Fruit fly (Drosophila melanogaster) whole organism, embryonic: Measurements from ENCODE around the gene RpL32.

ENCODE experiments used
- Atf-2 ChIP-seq: fragments of 200-800 bp; sonication (Bioruptor generic); optimal IDR thresholded peaks from 2 replicates; lab custom pipeline; 2016; ENCODE audit warnings: missing biosample characterization, missing genetic modification characterization
- Awh ChIP-seq: fragments of 200-800 bp; sonication (Bioruptor generic); IDR thresholded peaks from 2 replicates; pipeline ENCODE4, ENCODE4 v1.3.6; 2022; ENCODE audit warnings: missing biosample characterization, missing genetic modification characterization
- Bdp1 ChIP-seq: fragments of 200-800 bp; sonication (Bioruptor generic); optimal IDR thresholded peaks from 3 replicates; lab custom pipeline; 2016; ENCODE audit warnings: missing biosample characterization, missing genetic modification characterization
- CG10321 ChIP-seq: fragments of 200-800 bp; sonication (Bioruptor generic); IDR thresholded peaks from 2 replicates; pipeline ENCODE4 v1.3.6; 2022; ENCODE audit warnings: missing biosample characterization, missing genetic modification characterization
- CG10959 ChIP-seq: fragments of 200-800 bp; sonication (Bioruptor generic); IDR thresholded peaks from 2 replicates; pipeline ENCODE4 v1.3.6; 2022; ENCODE audit warnings: missing biosample characterization, missing genetic modification characterization
- CG12942 ChIP-seq: fragments of 200-800 bp; sonication (Bioruptor generic); optimal IDR thresholded peaks from 3 replicates; lab custom pipeline; 2016; ENCODE audit warnings: missing biosample characterization, missing genetic modification characterization
- CG14667 ChIP-seq: fragments of 200-800 bp; sonication (Bioruptor generic); IDR thresholded peaks from 2 replicates; pipeline ENCODE4 v1.3.6; 2022; ENCODE audit warnings: missing biosample characterization, missing genetic modification characterization
- CG18764 ChIP-seq: fragments of 200-800 bp; sonication (Bioruptor generic); optimal IDR thresholded peaks from 3 replicates; lab custom pipeline; 2016; ENCODE audit warnings: missing biosample characterization, missing genetic modification characterization
- CG31365 ChIP-seq: fragments of 200-800 bp; sonication (Bioruptor generic); optimal IDR thresholded peaks from 2 replicates; lab custom pipeline; 2018; ENCODE audit warnings: missing biosample characterization, mild to moderate bottlenecking, missing genetic modification characterization
- CG32532 ChIP-seq: fragments of 200-800 bp; sonication (Bioruptor generic); IDR thresholded peaks from 2 replicates; pipeline ENCODE4 v1.3.6; 2022; ENCODE audit warnings: missing biosample characterization, missing genetic modification characterization
- CG3281 ChIP-seq: fragments of 200-800 bp; sonication (Bioruptor generic); optimal IDR thresholded peaks from 3 replicates; lab custom pipeline; 2017; ENCODE audit warnings: missing biosample characterization, mild to moderate bottlenecking, missing genetic modification characterization
- CG33557 ChIP-seq: fragments of 200-800 bp; sonication (Bioruptor generic); optimal IDR thresholded peaks from 2 replicates; lab custom pipeline; 2019; ENCODE audit warnings: missing biosample characterization, mild to moderate bottlenecking, missing genetic modification characterization, moderate library complexity
- CG5245 ChIP-seq: fragments of 200-800 bp; sonication (Bioruptor generic); optimal IDR thresholded peaks from 3 replicates; lab custom pipeline; 2016; ENCODE audit warnings: missing biosample characterization, missing genetic modification characterization
- CG6254 ChIP-seq: fragments of 200-800 bp; sonication (Bioruptor generic); optimal IDR thresholded peaks from 3 replicates; lab custom pipeline; 2017; ENCODE audit warnings: mild to moderate bottlenecking, missing biosample characterization, missing genetic modification reagents, missing genetic modification characterization
- CG7839 ChIP-seq: fragments of 200-800 bp; sonication (Bioruptor generic); optimal IDR thresholded peaks from 3 replicates; lab custom pipeline; 2018; ENCODE audit warnings: missing biosample characterization, mild to moderate bottlenecking, missing genetic modification characterization, moderate library complexity
- CG8290 ChIP-seq, 3 experiments: fragments of 200-800 bp; sonication (Bioruptor generic); optimal IDR thresholded peaks; 2 replicates each; lab custom pipeline; 2016 to 2019; ENCODE audit warnings: missing biosample characterization in 3 of 3, missing genetic modification characterization in 3 of 3, mild to moderate bottlenecking in 2 of 3, moderate library complexity in 1 of 3
- Chrac-16 ChIP-seq: fragments of 200-800 bp; sonication (Bioruptor generic); optimal IDR thresholded peaks from 3 replicates; lab custom pipeline; 2016; ENCODE audit warnings: missing biosample characterization, missing genetic modification characterization
- Drgx ChIP-seq: fragments of 200-800 bp; sonication (Bioruptor generic); IDR thresholded peaks from 2 replicates; pipeline ENCODE4 v1.3.6; 2022; ENCODE audit warnings: missing biosample characterization, missing genetic modification characterization
- Ets65A ChIP-seq: fragments of 200-800 bp; sonication (Bioruptor generic); peaks from one replicate; lab custom pipeline; 2016; ENCODE audit warnings: missing biosample characterization, missing genetic modification characterization
- Hr39 ChIP-seq: fragments of >200 bp; optimal IDR thresholded peaks from 2 replicates; lab custom pipeline; 2017
- Hr78 ChIP-seq, 2 experiments: fragments of 200-800 bp in 1 of 2; fragments of >200 bp in 1 of 2; sonication (Bioruptor generic) in 1 of 2; optimal IDR thresholded peaks; 2 replicates each; lab custom pipeline; 2017 to 2019; ENCODE audit warnings: missing biosample characterization in 2 of 2, missing genetic modification characterization in 2 of 2, mild to moderate bottlenecking in 1 of 2, moderate library complexity in 1 of 2
- MTF-1 ChIP-seq: fragments of 200-800 bp; sonication (Bioruptor generic); optimal IDR thresholded peaks from 2 replicates; lab custom pipeline; 2018; ENCODE audit warnings: missing biosample characterization, mild to moderate bottlenecking, missing genetic modification characterization, borderline replicate concordance
- Med ChIP-seq: fragments of 200-800 bp; sonication (Bioruptor generic); peaks from one replicate; lab custom pipeline; 2016; ENCODE audit warnings: missing biosample characterization, missing genetic modification characterization, mild to moderate bottlenecking, inconsistent platforms, moderate library complexity
- Opbp ChIP-seq: fragments of 200-800 bp; sonication (Bioruptor generic); IDR thresholded peaks from 3 replicates; pipeline ENCODE4 v1.3.6; 2022; ENCODE audit warnings: missing biosample characterization, missing genetic modification characterization; ENCODE audit not compliant: partially characterized antibody
- Side ChIP-seq: fragments of 200-800 bp; sonication (Bioruptor generic); optimal IDR thresholded peaks from 2 replicates; lab custom pipeline; 2016; ENCODE audit warnings: missing biosample characterization, missing genetic modification characterization
- Xrp1 ChIP-seq: fragments of 200-800 bp; sonication (Bioruptor generic); IDR thresholded peaks from 2 replicates; pipeline ENCODE4 v1.3.6; 2022; ENCODE audit warnings: missing biosample characterization, missing genetic modification characterization
- bsh ChIP-seq, 2 experiments: fragments of 200-800 bp; sonication (Bioruptor generic); optimal IDR thresholded peaks; 2 replicates each; lab custom pipeline; 2017 to 2018; ENCODE audit warnings: mild to moderate bottlenecking in 2 of 2, missing biosample characterization in 2 of 2, missing genetic modification characterization in 2 of 2, moderate library complexity in 1 of 2
- cato ChIP-seq: fragments of 200-800 bp; sonication (Bioruptor generic); optimal IDR thresholded peaks from 2 replicates; lab custom pipeline; 2016; ENCODE audit warnings: missing biosample characterization, missing genetic modification characterization, borderline replicate concordance
- cg ChIP-seq: fragments of 200-800 bp; sonication (Bioruptor generic); optimal IDR thresholded peaks from 3 replicates; lab custom pipeline; 2019; ENCODE audit warnings: missing biosample characterization, mild to moderate bottlenecking, missing genetic modification characterization, moderate library complexity
- ci ChIP-seq: fragments of 200-800 bp; sonication (Bioruptor generic); IDR thresholded peaks from 3 replicates; pipeline ENCODE4 v1.3.6; 2022; ENCODE audit warnings: missing biosample characterization, missing genetic modification characterization
- danr ChIP-seq: fragments of 200-800 bp; sonication (Bioruptor generic); IDR thresholded peaks from 2 replicates; pipeline ENCODE4 v1.3.6; 2022; ENCODE audit warnings: missing biosample characterization, missing genetic modification characterization
- hkb ChIP-seq, 2 experiments: fragments of 200-800 bp in 1 of 2; fragments of >200 bp in 1 of 2; sonication (Bioruptor generic) in 1 of 2; IDR thresholded peaks in 1 of 2; optimal IDR thresholded peaks in 1 of 2; 2 replicates each; pipeline versions ENCODE4 v1.3.6 to Lab custom; 2017 to 2022; ENCODE audit warnings: missing biosample characterization in 1 of 2, missing genetic modification characterization in 1 of 2
- jumu ChIP-seq: fragments of 200-800 bp; sonication (Bioruptor generic); optimal IDR thresholded peaks from 3 replicates; lab custom pipeline; 2016; ENCODE audit warnings: missing biosample characterization, missing genetic modification characterization
- ken ChIP-seq: fragments of 200-800 bp; sonication (Bioruptor generic); IDR thresholded peaks from 3 replicates; pipeline ENCODE4 v1.3.6; 2022; ENCODE audit warnings: missing biosample characterization, missing genetic modification characterization
- kni ChIP-seq: fragments of 200-800 bp; sonication (Bioruptor generic); optimal IDR thresholded peaks from 3 replicates; lab custom pipeline; 2017; ENCODE audit warnings: mild to moderate bottlenecking, missing biosample characterization, missing genetic modification reagents, missing genetic modification characterization
- lov ChIP-seq, 2 experiments: fragments of 200-800 bp in 1 of 2; fragments of >200 bp in 1 of 2; sonication (Bioruptor generic) in 1 of 2; IDR thresholded peaks in 1 of 2; optimal IDR thresholded peaks in 1 of 2; 2 replicates in 1 of 2; 3 replicates in 1 of 2; pipeline versions ENCODE4 v1.3.6 to Lab custom; 2017 to 2022; ENCODE audit warnings: missing biosample characterization in 1 of 2, missing genetic modification characterization in 1 of 2
- nau ChIP-seq: fragments of 200-800 bp; sonication (Bioruptor generic); optimal IDR thresholded peaks from 3 replicates; lab custom pipeline; 2017; ENCODE audit warnings: missing biosample characterization, mild to moderate bottlenecking, missing genetic modification characterization, missing genetic modification reagents
- pb ChIP-seq: fragments of 200-800 bp; sonication (Bioruptor generic); optimal IDR thresholded peaks from 3 replicates; lab custom pipeline; 2016; ENCODE audit warnings: missing biosample characterization, missing genetic modification characterization
- prd ChIP-seq, 3 experiments: fragments of >200 bp in 2 of 3; fragments of 200-800 bp in 1 of 3; sonication (Bioruptor generic) in 1 of 3; optimal IDR thresholded peaks in 2 of 3; IDR thresholded peaks in 1 of 3; 2 replicates in 2 of 3; 3 replicates in 1 of 3; pipeline versions ENCODE4 v1.3.6 to Lab custom; 2017 to 2022; ENCODE audit warnings: missing biosample characterization in 1 of 3, missing genetic modification characterization in 1 of 3
- ranshi ChIP-seq: fragments of 200-800 bp; sonication (Bioruptor generic); IDR thresholded peaks from 2 replicates; pipeline ENCODE4 v1.3.6; 2022; ENCODE audit warnings: missing biosample characterization, missing genetic modification characterization
- row ChIP-seq: fragments of 200-800 bp; sonication (Bioruptor generic); IDR thresholded peaks from 3 replicates; pipeline ENCODE4 v1.3.6; 2022; ENCODE audit warnings: missing biosample characterization, missing genetic modification characterization
- sens ChIP-seq: fragments of 200-800 bp; sonication (Bioruptor generic); peaks from one replicate; lab custom pipeline; 2016; ENCODE audit warnings: missing biosample characterization, missing genetic modification characterization
- slbo ChIP-seq: fragments of 200-800 bp; sonication (Bioruptor generic); IDR thresholded peaks from 2 replicates; pipeline ENCODE4 v1.3.6; 2022; ENCODE audit warnings: missing biosample characterization, missing genetic modification characterization
- slp2 ChIP-seq: fragments of 200-800 bp; sonication (Bioruptor generic); optimal IDR thresholded peaks from 2 replicates; lab custom pipeline; 2016; ENCODE audit warnings: missing biosample characterization, missing genetic modification characterization

Gene RpL32

DNA sequence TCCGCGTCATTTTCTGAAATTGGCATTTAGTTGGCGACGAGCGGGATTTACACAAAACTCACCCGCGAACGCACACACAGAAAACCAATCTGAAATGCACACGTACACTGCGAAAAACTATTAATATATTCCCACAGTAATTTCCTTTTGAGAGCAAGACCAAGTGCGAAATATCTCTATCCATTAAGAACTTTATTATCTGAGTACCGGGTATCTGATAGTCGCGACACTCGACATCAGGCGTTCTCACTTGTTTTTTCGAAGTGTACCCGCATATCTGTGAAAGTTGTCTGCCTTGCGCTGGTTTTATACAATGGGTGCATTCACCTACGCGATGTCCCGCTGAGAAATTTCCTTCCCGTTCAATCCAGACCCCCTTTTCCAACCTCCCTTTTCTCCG lies 30.1 kb upstream of the RpL32 start (continued):
- no peak for TF ChIP-seq CG3281 (GFP tag; lab: Kevin White, UChicago)
- no peak for TF ChIP-seq CG12942
- TF ChIP-seq nau (GFP tag; lab: Kevin White, UChicago), result no peak
- no peak for TF ChIP-seq CG32532 (GFP tag; lab: Robert Waterston, UW)
- no peak for TF ChIP-seq cato
- no peak for TF ChIP-seq pb (GFP tag; lab: Kevin White, UChicago)
- TF ChIP-seq CG33557 (GFP tag; lab: Kevin White, UChicago), result no peak
- no peak for TF ChIP-seq CG14667 (GFP tag; lab: Robert Waterston, UW)
- no peak for TF ChIP-seq Hr39 (lab: Kevin White, UChicago)
- no peak for TF ChIP-seq CG18764 (GFP tag; lab: Kevin White, UChicago)
- no peak for TF ChIP-seq CG6254
- no peak for TF ChIP-seq CG7839
- TF ChIP-seq Chrac-16 (GFP tag; lab: Kevin White, UChicago), result no peak
- TF ChIP-seq Bdp1 (GFP tag; lab: Kevin White, UChicago), result no peak
- no peak for TF ChIP-seq MTF-1 (GFP tag; lab: Kevin White, UChicago)
- no peak for TF ChIP-seq Side (GFP tag; lab: Kevin White, UChicago)

DNA sequence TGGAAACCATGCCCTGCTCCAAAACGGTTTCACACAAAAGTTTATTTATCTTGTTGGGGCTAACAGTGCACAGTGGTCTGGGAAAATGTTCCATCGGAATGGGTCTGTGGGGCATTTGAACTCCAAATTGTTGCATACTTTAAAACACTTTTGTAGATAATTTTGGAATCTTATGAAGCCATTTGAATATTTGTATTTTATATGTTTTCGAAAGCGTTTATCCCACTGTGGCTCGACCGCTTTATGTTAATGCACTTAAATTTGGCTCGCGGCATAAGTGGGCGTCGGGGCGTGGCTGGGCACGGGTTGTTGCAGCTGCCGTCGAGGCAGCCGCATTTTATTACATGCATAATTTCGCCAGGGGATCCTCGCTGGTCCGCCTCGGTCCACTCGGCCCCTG lies 25.9 kb upstream of the RpL32 start:
- TF ChIP-seq slbo (GFP tag; lab: Robert Waterston, UW), result peak; percentile 22; the same call in 1 of the 2 replicates
- TF ChIP-seq row, result 0 out of 3 replicates have a peak, but pooled peaks have one; percentile 7
- 0 out of 2 replicates have a peak, but pooled peaks have one; percentile 16 for TF ChIP-seq Awh
- peak; percentile 25 for TF ChIP-seq Med (GFP tag; lab: Kevin White, UChicago)
- TF ChIP-seq hkb (optimal IDR thresholded peaks at IDR 0.05; lab: Kevin White, UChicago), result no peak
- 0 out of 2 replicates have a peak, but pooled peaks have one; percentile 34 for TF ChIP-seq hkb (GFP tag; IDR thresholded peaks at IDR 0.05; lab: Robert Waterston, UW)
- 0 out of 2 replicates have a peak, but pooled peaks have one; percentile 23 for TF ChIP-seq danr (GFP tag; lab: Robert Waterston, UW)
- TF ChIP-seq CG32532 (GFP tag; lab: Robert Waterston, UW), result no peak
- no peak for TF ChIP-seq Opbp
- 0 out of 2 replicates have a peak, but pooled peaks have one; percentile 18 for TF ChIP-seq ranshi (GFP tag; lab: Robert Waterston, UW)
- TF ChIP-seq Xrp1, result 0 out of 2 replicates have a peak, but pooled peaks have one; percentile 18
- no peak for TF ChIP-seq cg
- TF ChIP-seq prd (optimal IDR thresholded peaks at IDR 0.05; lab: Kevin White, UChicago), result no peak
- peak; percentile 24; the same call in 1 of the 3 replicates for TF ChIP-seq prd (GFP tag; IDR thresholded peaks at IDR 0.05; lab: Robert Waterston, UW)
- 0 out of 2 replicates have a peak, but pooled peaks have one; percentile 6 for TF ChIP-seq CG10959 (GFP tag; lab: Robert Waterston, UW)
- no peak for TF ChIP-seq ken
- peak; percentile 59 for TF ChIP-seq sens
- no peak for TF ChIP-seq Hr78 (GFP tag; optimal IDR thresholded peaks at IDR 0.05; lab: Kevin White, UChicago)
- TF ChIP-seq CG10321 (GFP tag; lab: Robert Waterston, UW), result no peak
- TF ChIP-seq CG8290 (GFP tag; optimal IDR thresholded peaks at IDR 0.05; lab: Kevin White, UChicago), result peak; percentile 10
- peak; percentile 16 to 18 for TF ChIP-seq CG8290 (tag; optimal IDR thresholded peaks at IDR 0.05; lab: Kevin White, UChicago)
- peak; percentile 86 for TF ChIP-seq Ets65A (GFP tag; lab: Kevin White, UChicago)
- no peak for TF ChIP-seq kni (GFP tag; lab: Kevin White, UChicago)
- TF ChIP-seq CG5245 (GFP tag; lab: Kevin White, UChicago), result no peak
- 0 out of 3 replicates have a peak, but pooled peaks have one; percentile 56 for TF ChIP-seq ci
- TF ChIP-seq jumu (GFP tag; lab: Kevin White, UChicago), result no peak
- TF ChIP-seq CG31365 (tag; lab: Kevin White, UChicago), result no peak
- TF ChIP-seq bsh (GFP tag; optimal IDR thresholded peaks at IDR 0.05; lab: Kevin White, UChicago), result peak in 1 of 2 experiments; percentile 25
- no peak for TF ChIP-seq Atf-2 (GFP tag; lab: Kevin White, UChicago)
- TF ChIP-seq Drgx (GFP tag; lab: Robert Waterston, UW), result peak; percentile 51; the same call in 1 of the 2 replicates
- TF ChIP-seq slp2, result no peak
- TF ChIP-seq lov (optimal IDR thresholded peaks at IDR 0.05; lab: Kevin White, UChicago), result no peak
- TF ChIP-seq lov (GFP tag; IDR thresholded peaks at IDR 0.05; lab: Robert Waterston, UW), result no peak
